Worm (Caenorhabditis elegans) whole organism, young adult: ENCODE results near the gene frpr-5.

ENCODE experiments used
- F23B12.7 ChIP-seq: sonication (generic microtip); optimal IDR thresholded peaks from 2 replicates; lab custom pipeline; 2017; ENCODE audit warnings: missing genetic modification characterization, mild to moderate bottlenecking, missing compliant biosample characterization, antibody characterized with exemption, moderate library complexity; ENCODE audit not compliant: insufficient read depth
- akir-1 ChIP-seq: fragments of 200-800 bp; sonication (Bioruptor generic); optimal IDR thresholded peaks from 2 replicates; lab custom pipeline; 2018; ENCODE audit warnings: mild to moderate bottlenecking, missing genetic modification characterization, moderate library complexity, missing compliant biosample characterization
- ceh-40 ChIP-seq: fragments of 200-800 bp; sonication (Bioruptor generic); IDR thresholded peaks from 2 replicates; pipeline ENCODE4 v1.3.6; 2022; ENCODE audit warnings: missing genetic modification characterization, missing compliant biosample characterization
- dpl-1 ChIP-seq: fragments of 150-350 bp; optimal IDR thresholded peaks from 2 replicates; lab custom pipeline; 2014; ENCODE audit warnings: missing biosample characterization, missing genetic modification reagents, missing genetic modification characterization
- efl-1 ChIP-seq: fragments of 150-350 bp; optimal IDR thresholded peaks from 2 replicates; lab custom pipeline; 2014; ENCODE audit warnings: missing biosample characterization, missing genetic modification reagents, missing genetic modification characterization
- lin-54 ChIP-seq: fragments of 200-800 bp; sonication (Bioruptor generic); optimal IDR thresholded peaks from 2 replicates; lab custom pipeline; 2018; ENCODE audit warnings: mild to moderate bottlenecking, missing genetic modification characterization, missing compliant biosample characterization
- mel-28 ChIP-seq: sonication (generic microtip); optimal IDR thresholded peaks from 2 replicates; lab custom pipeline; 2016; ENCODE audit warnings: borderline replicate concordance, mild to moderate bottlenecking, missing genetic modification characterization, missing compliant biosample characterization
- pha-4 ChIP-seq: fragments of 150-350 bp; sonication (generic microtip); optimal IDR thresholded peaks from 2 replicates; lab custom pipeline; 2014; ENCODE audit warnings: missing biosample characterization, missing genetic modification reagents, missing genetic modification characterization
- rec-8 ChIP-seq, 2 experiments: sonication (generic microtip); optimal IDR thresholded peaks; 2 replicates each; lab custom pipeline; 2016; ENCODE audit warnings: mild to moderate bottlenecking in 2 of 2, missing genetic modification characterization in 2 of 2, missing genetic modification reagents in 2 of 2, missing genotype in 2 of 2, missing biosample characterization in 1 of 2, missing compliant biosample characterization in 1 of 2, moderate library complexity in 1 of 2
- snpc-4 ChIP-seq, 5 experiments: fragments of 150-350 bp in 1 of 5; sonication (generic microtip) in 4 of 5; optimal IDR thresholded peaks; 2 replicates each; lab custom pipeline; 2014 to 2018; ENCODE audit warnings: missing genetic modification characterization in 5 of 5, missing biosample characterization in 3 of 5, antibody characterized with exemption in 2 of 5, mild to moderate bottlenecking in 2 of 5, missing compliant biosample characterization in 2 of 5, missing genotype in 2 of 5, moderate library complexity in 2 of 5, missing genetic modification reagents in 1 of 5
- unc-62 ChIP-seq: fragments of 150-350 bp; optimal IDR thresholded peaks from 2 replicates; lab custom pipeline; 2014; ENCODE audit warnings: missing biosample characterization, missing genetic modification reagents, missing genetic modification characterization

- no peak for TF ChIP-seq lin-54 (GFP tag; lab: Kevin White, UChicago)
- no peak for TF ChIP-seq mel-28 (tag; lab: Kevin White, UChicago)
- TF ChIP-seq dpl-1 (GFP tag; lab: Kevin White, UChicago) = no peak
- TF ChIP-seq efl-1 (GFP tag; lab: Kevin White, UChicago) = no peak
- no peak for TF ChIP-seq snpc-4 (GFP tag; optimal IDR thresholded peaks at IDR 0.05; lab: Kevin White, UChicago)
- no peak for TF ChIP-seq snpc-4 (tag; optimal IDR thresholded peaks at IDR 0.05; lab: Kevin White, UChicago)
- no peak for TF ChIP-seq akir-1 (GFP tag; lab: Kevin White, UChicago)
- TF ChIP-seq rec-8 (tag; optimal IDR thresholded peaks at IDR 0.05; lab: Kevin White, UChicago) = no peak
- TF ChIP-seq F23B12.7 (tag; lab: Kevin White, UChicago) = no peak
- no peak for TF ChIP-seq ceh-40
- no peak for TF ChIP-seq pha-4
- TF ChIP-seq unc-62 (GFP tag; lab: Kevin White, UChicago) = no peak
Measured at ce11 chrV:13559978-13560377, 24.1 kb upstream of the frpr-5 start, which contains the start of gene C56A3.8.
